Worm (Caenorhabditis elegans): Measurements from ENCODE around the gene Y49F6B.6.

ce11 chrII:3428158-3428704 lies 44.7 kb upstream of the Y49F6B.6 start:
- TF ChIP-seq nhr-77 (tag; optimal IDR thresholded peaks at IDR 0.05) (no peak), unc-130 (GFP tag; optimal IDR thresholded peaks at IDR 0.05) (no peak), vab-7 (GFP tag; IDR thresholded peaks at IDR 0.05) (no peak), mdl-1 (tag; optimal IDR thresholded peaks at IDR 0.05) (peak in 1 of 2 experiments; percentile 47), ztf-11 (tag; optimal IDR thresholded peaks at IDR 0.05) (no peak), aha-1 (tag) (peak; percentile 93), fos-1 (tag; optimal IDR thresholded peaks at IDR 0.05) (no peak), R02D3.7 (tag; optimal IDR thresholded peaks at IDR 0.05) (no peak), ZK546.5 (tag; optimal IDR thresholded peaks at IDR 0.05) (no peak)
